Fruit fly (Drosophila melanogaster): ENCODE measurements around the gene CG42747.

The CG42747 gene

DNA sequence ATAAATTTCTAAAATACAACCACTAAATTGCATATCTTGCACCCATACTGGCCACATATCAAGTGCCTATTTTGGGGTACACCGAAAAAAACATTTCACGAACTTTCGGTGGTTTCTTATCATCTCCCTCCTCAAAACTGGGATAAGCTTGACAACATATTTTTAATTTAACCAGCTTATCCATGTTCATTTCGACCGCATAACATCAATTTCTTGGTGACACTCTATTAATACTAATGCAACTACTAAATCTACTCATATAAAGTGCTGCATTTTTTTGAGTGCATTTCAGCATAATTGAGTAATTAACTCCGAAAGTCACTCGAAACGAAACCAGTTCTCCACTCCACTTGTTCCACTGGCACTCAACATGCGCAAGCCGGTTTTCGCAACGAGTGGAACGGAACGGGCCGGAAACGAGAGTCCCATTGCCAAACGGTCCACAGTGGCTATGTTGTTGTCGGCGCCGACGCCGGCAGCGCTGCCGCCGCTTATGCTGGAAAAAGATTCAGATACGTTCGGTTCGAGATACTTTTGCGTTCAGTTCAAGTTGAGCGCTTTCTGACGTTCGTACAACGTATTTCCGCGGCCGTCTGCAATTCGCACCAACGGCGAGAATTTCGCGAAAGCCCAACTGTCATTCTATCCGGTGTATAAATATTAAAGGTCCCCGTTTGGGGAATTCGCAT, at the start of gene CG42747:
Gene CG42747 (plus strand): TSS at position 529 of the 689 bp plus-strand sequence.
- no peak for TF ChIP-seq CG17801 (GFP tag; optimal IDR thresholded peaks at IDR 0.05; ENCODE audit: partially characterized antibody)

DNA sequence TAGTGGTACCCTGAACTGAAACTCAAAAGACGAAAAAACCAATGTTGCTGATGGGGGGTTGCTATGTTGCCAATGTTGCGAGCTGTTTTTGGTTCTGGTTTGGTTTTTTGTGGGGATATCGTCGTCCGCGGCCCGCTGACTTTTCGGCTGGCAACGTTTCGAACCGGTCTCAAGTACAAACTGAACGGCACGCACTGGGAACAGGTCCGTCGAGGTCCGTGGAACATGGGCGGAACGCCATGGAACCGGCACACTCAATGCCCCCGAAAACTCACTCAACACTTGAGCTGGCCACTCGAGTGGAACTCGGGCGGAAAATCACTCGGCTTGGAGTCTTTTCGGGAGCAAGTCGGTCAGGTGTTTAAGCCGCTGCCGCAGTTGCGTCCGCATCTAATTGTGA, 48.2 kb upstream of the CG42747 start, which contains the start of gene CG13300:
Gene CG13300 (minus strand): TSS at position 159 of the 400 bp plus-strand sequence.
- no peak for TF ChIP-seq CG17801 (GFP tag; optimal IDR thresholded peaks at IDR 0.05; ENCODE audit: partially characterized antibody)

DNA sequence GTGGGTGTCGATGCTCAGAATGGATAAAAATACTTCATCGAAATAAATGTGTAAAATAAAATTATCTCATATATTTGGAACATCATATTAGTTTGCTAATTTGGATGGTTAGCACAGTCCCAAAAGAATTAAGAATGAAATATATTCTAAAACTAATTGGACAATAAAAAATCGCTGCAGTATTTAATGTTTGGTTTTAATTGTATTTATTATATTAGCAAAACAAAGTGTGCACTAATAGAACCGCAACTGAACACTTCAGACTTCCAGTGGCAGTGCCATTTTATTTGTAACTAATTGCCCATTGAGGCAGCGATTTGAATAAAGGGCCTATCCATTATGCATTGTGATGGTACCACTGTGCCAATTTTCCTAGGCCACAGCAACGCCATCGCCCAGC, 45.4 kb upstream of the CG42747 start:
- TF ChIP-seq CG17801 (GFP tag; optimal IDR thresholded peaks at IDR 0.05; ENCODE audit: partially characterized antibody) = no peak

DNA sequence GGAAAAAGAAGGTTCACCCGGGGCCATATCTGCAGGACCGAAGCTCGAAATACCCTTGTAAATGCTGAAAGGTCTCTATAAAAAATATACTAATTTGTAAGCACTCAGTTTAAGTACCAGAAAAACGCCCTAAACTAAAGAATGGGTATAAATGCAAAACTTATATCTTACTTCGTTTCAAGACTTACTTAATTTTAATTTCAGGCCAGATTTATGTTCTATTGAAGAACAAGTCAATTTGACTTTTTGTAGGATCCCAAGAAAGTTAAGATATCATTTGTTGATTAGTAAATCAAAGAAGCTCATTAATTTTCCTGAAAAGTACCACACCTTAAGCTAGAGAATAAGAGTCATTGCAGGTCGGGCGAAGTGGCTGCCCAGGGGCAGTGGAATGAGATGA, 43.2 kb upstream of the CG42747 start:
- TF ChIP-seq CG17801 (GFP tag; optimal IDR thresholded peaks at IDR 0.05; ENCODE audit: partially characterized antibody) = no peak

DNA sequence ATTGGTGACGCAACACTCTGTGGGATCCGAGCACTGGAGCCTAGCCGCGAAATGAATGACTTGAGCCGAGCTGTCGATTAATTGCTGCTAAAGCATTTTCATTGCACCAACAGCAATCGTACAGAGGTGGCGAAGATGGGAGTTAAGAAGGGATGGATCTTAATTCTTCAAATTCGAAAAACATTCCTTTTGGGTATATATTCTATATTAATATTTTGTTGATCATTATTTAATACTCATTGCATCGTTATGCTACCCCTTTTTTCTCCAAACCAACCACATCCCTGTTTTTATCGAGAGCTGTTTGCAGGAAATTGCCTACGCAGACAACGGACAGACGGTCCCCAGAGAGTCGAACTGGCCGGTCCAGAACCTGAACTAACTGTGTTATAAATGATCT, 41.9 kb upstream of the CG42747 start:
- no peak for TF ChIP-seq CG17801 (GFP tag; optimal IDR thresholded peaks at IDR 0.05; ENCODE audit: partially characterized antibody)

DNA sequence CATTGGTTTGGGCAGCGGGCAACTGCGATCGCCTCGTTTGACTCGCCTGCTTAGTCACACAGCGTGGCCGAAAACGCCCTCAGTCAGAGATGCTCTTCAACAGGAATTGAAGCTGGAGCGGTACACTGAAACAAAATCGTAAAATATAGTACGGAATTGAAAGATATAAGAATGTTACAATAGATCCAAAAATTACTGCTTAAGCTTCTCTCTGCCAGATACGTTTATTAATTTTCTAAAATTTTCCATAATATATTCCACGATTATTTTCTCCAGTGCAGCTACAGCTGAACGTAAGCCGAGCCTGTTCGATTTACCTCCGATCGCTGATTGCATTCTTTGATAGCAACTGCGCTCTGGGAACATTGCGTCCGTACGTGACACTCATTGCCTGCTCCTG, 41.2 kb upstream of the CG42747 start:
- TF ChIP-seq CG17801 (GFP tag; optimal IDR thresholded peaks at IDR 0.05; ENCODE audit: partially characterized antibody) = no peak

DNA sequence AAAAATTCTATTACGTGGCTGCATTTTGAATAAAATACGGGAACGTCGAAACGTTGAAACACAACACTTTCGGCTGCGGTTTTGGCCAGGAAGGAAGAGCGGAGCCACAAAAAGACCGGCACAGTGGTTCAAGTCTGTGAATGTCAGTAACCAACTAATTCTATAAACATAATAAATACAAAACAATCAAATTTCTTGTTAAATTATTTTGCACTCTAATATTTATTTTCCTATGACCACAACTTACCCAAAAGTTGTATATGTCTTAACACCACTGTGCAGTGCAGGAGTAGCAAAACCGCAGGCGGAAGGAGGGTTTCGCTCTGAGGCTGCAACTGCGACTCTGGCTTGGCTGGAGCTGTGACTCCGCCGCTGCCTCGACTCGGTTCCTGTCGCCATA, 36.8 kb upstream of the CG42747 start:
- TF ChIP-seq CG17801 (GFP tag; optimal IDR thresholded peaks at IDR 0.05; ENCODE audit: partially characterized antibody) = no peak

DNA sequence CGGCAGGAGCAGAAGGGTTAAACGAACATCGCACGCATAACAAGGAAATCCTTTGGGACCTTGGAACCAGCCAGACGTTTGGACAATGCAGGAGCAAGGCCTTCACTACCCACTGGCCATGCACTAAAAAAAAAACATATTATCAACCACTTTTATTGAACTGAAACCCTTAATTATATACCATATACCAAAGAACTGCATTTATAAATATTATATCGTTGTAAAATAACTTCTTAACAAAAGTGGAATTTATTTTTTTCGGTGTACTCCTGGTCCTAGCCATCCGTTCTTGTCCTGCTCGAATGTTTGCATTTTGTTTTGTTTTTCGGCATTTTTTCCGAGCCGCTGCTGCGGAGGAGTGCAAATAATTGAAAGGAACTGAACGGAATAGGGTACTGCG, 36.2 kb upstream of the CG42747 start:
- no peak for TF ChIP-seq CG17801 (GFP tag; optimal IDR thresholded peaks at IDR 0.05; ENCODE audit: partially characterized antibody)

DNA sequence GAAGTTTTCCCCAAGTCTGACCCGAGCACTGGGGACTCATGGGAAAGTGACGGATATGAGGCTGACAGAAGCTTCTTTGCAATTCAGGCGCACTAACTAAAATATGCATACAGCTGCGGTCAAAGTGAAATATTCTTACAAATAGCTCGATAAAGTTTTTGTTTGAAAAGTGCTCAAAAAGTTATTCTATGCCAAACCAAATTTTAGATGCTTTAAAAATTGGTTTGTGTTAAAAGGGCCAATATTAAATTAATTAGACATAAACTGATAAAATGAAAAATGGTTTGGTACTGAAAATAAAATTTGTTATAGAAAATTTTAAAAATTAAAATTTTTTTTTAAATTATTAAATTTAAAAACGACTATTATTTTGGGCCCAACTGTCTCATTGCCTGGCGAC, 33.8 kb upstream of the CG42747 start:
- TF ChIP-seq CG17801 (GFP tag; optimal IDR thresholded peaks at IDR 0.05; ENCODE audit: partially characterized antibody) = no peak

DNA sequence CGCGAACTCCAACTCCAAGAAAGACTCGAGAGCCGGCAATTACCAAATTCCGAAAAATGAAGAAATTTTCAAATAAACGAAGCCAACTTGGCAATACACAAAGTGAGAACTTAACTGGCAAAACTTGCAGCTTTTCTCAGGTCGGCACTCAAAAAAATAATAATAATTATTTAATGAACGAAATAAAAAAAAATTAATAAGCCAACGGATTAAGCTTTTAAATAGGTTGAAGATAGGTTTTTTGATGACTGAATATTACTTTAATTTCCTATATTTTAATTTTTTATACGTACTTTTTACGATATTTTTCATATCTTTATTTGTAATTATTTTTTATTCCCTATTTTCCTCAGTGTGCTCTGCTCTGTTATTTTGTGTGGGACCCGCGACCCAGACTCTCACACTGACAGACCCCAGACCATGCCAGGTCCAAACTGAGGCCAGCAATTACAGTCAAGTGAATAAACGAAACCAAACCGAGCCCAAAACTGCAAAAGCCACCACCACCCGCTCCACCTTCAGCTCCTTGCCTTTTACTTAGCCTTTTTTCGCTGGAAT, 30.7 kb upstream of the CG42747 start:
- TF ChIP-seq CG17801 (GFP tag; optimal IDR thresholded peaks at IDR 0.05; ENCODE audit: partially characterized antibody) = no peak

DNA sequence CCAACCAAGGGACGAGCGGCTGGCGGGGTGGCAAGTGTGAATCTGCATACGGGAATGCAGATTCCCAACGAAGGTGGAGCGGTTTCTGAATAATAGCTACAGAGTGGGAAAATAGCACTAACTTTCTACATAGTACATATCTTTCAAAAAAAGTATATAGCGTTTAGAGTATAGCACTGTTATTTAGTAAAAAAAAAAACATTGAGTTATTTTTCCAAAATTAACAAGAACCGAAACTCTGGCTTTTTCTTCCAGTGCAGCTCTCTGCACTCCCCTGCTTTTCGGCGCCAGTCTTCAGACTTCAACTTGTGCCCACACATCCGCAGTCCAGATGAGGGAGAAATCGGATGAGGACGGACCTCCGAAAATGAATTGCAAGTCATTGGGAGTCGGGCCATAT, 29.0 kb upstream of the CG42747 start:
- no peak for TF ChIP-seq CG17801 (GFP tag; optimal IDR thresholded peaks at IDR 0.05; ENCODE audit: partially characterized antibody)

DNA sequence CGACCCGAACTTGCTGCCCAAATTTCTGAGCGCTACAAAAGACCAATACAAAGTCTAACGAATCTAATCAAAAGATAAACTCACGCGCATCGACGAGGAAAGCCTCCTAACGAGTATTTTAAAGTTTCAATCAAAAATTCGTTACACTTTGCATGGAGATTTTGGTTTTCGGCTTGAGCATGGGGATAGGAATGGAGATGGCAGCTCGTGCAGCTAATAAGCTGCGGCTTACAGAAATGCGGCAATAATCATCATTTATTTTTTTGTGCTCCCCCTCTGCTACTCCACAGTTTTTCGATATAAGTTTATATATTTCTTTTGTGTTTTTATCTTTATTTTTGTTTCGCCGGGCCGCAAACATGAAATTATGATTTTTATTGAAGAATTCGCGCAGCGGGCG, 12.6 kb upstream of the CG42747 start:
- TF ChIP-seq CG17801 (GFP tag; optimal IDR thresholded peaks at IDR 0.05; ENCODE audit: partially characterized antibody) = no peak

DNA sequence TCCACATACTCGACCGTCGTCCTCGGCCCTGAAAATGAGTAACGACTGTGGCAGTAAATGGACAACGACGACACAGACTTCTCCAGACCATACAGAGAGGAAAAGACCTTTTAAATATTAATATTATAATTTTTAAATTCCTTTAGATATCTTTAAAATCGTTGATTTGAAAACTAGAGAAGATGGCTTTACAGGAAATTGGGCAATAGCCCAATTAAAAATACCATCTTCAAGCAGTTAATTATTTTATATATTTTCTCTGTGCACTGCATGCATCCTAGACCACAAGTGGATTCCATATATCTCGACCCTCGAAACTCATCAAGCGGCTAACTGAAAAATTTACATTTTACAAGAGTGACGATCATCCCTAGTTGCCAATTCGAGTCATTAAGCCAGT, 9.0 kb upstream of the CG42747 start:
- TF ChIP-seq CG17801 (GFP tag; optimal IDR thresholded peaks at IDR 0.05; ENCODE audit: partially characterized antibody) = no peak

DNA sequence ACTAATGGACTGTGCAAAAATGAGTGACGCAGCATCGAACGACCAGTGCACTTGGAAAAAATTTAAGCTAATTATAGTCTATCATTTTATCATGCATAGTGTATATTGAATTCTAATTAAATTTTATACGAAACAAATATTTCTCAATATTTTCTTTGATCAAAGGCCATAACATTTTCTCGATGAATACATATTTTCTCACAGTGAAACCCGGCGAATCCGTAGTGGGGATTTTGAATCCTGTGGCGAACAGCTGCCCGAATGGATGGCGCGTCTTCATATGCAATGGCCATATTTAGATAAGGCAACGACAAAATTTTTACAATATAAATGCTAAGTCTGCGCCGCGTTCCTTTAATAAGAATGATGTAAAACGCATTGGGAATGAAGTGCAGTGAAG, 7.9 kb upstream of the CG42747 start:
- TF ChIP-seq CG17801 (GFP tag; optimal IDR thresholded peaks at IDR 0.05; ENCODE audit: partially characterized antibody) = no peak

DNA sequence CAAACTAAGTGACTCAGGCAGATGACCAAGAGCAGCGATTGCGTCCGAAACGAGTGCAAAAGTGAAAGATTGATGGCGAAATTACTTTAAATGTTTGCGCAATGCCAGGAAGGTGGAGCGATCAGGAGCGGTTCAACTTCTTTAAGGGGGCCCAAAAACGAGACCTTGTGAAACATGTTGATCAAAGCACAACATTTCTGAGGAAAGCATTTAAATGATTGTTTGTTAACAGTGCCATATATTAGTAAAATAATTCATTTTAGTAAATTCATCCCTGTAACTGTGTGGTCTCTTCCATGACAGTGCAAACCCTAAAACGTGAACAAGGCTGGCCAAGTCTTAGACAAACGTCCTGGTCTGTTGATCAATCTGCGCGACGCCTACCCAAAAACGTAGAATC, 4.5 kb upstream of the CG42747 start:
- no peak for TF ChIP-seq CG17801 (GFP tag; optimal IDR thresholded peaks at IDR 0.05; ENCODE audit: partially characterized antibody)

DNA sequence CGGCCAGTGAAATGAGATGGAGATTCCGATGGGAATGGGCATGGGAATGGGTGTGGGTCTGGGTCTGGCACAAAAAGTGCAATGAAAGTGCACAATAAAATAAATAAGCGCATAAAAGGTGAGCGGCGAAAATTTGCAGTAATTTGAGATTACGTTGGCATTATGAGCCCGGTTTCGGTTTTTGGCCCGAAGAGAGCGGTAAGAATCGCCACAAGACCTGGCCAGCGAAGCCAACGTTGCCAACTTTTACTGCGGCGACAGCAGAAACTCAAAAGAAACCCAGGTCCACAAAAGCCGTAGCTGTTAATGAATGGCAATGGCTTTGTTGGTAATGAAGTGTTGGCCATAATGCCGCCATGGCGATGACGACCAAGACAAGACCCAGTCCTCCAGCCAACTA, 2.6 kb upstream of the CG42747 start:
- peak; percentile 50 for TF ChIP-seq CG17801 (GFP tag; optimal IDR thresholded peaks at IDR 0.05; ENCODE audit: partially characterized antibody)

DNA sequence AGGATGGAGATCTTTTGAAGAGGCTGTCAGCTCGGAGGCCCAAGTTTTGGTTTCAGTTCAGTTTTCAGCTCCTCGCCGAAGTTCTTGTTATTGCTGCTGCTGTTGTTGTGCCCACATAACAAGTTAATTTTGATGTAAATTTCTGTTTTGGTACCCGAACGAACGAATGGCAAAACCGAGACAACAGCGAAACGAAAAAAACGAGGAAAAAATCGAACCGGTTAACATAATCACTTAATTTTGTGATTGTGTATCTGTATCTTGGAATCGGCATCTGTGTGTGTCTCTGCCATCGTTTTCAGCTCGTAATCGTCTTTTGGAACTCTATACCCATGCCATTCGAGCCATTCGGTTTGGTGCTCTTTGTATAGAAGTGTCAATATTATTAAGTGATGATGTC, 3.7 kb downstream of the CG42747 start:
- TF ChIP-seq CG17801 (GFP tag; optimal IDR thresholded peaks at IDR 0.05; ENCODE audit: partially characterized antibody) = no peak

Data from ovary, adult (tissue).